Fruit fly (Drosophila melanogaster): ENCODE data around the gene Wdr81.
A peak's percentile ranks its signal among the peaks of the same experiment; 100 is the strongest.

The Wdr81 gene

dm6 chr2L:12028102-12028501, 7.3 kb upstream of the Wdr81 start (continued):
- no peak for TF ChIP-seq croc (GFP tag; conservative IDR thresholded peaks at IDR 0.05)
- TF ChIP-seq CG11247 (GFP tag; IDR thresholded peaks at IDR 0.05): no peak
- TF ChIP-seq vfl (GFP tag; optimal IDR thresholded peaks at IDR 0.05): no peak
- TF ChIP-seq CG3065 (GFP tag; optimal IDR thresholded peaks at IDR 0.05): no peak
- TF ChIP-seq Doc3 (GFP tag; IDR thresholded peaks at IDR 0.05; ENCODE audit: partially characterized antibody): no peak
- peak; percentile 50 for TF ChIP-seq sd (tag; optimal IDR thresholded peaks at IDR 0.05)
- TF ChIP-seq CG9437 (GFP tag; optimal IDR thresholded peaks at IDR 0.05): no peak
- TF ChIP-seq ken (GFP tag; IDR thresholded peaks at IDR 0.05): no peak
- peak; percentile 24 for TF ChIP-seq sens (GFP tag)
- TF ChIP-seq slp2 (GFP tag; optimal IDR thresholded peaks at IDR 0.05): no peak
- TF ChIP-seq CG6813 (GFP tag; optimal IDR thresholded peaks at IDR 0.05): no peak
- no peak for TF ChIP-seq Neu2 (GFP tag; optimal IDR thresholded peaks at IDR 0.05; ENCODE audit: borderline replicate concordance)
- TF ChIP-seq CG17912 (GFP tag; optimal IDR thresholded peaks at IDR 0.05): no peak
- TF ChIP-seq tio (GFP tag; optimal IDR thresholded peaks at IDR 0.05): no peak
- TF ChIP-seq crol (GFP tag; IDR thresholded peaks at IDR 0.05): no peak
- TF ChIP-seq schlank (tag; optimal IDR thresholded peaks at IDR 0.05): no peak
- TF ChIP-seq CG11456 (GFP tag; IDR thresholded peaks at IDR 0.05): 0 out of 3 replicates have a peak, but pooled peaks have one; percentile 21
- no peak for TF ChIP-seq vvl (GFP tag; IDR thresholded peaks at IDR 0.05)
- TF ChIP-seq jigr1 (GFP tag; IDR thresholded peaks at IDR 0.05): no peak
- TF ChIP-seq Hr51 (GFP tag; optimal IDR thresholded peaks at IDR 0.05): no peak
- no peak for TF ChIP-seq CG2712 (tag; optimal IDR thresholded peaks at IDR 0.05)
- no peak for TF ChIP-seq CG32532 (GFP tag; IDR thresholded peaks at IDR 0.05)
- TF ChIP-seq pnt (GFP tag; optimal IDR thresholded peaks at IDR 0.05): no peak
- TF ChIP-seq mirr (GFP tag; optimal IDR thresholded peaks at IDR 0.05): no peak
- TF ChIP-seq CG14667 (GFP tag; IDR thresholded peaks at IDR 0.05): no peak
- no peak for TF ChIP-seq ham (GFP tag; IDR thresholded peaks at IDR 0.05)
- no peak for TF ChIP-seq CG7745 (tag; optimal IDR thresholded peaks at IDR 0.05)
- TF ChIP-seq CG6765 (GFP tag; optimal IDR thresholded peaks at IDR 0.05): no peak
- no peak for TF ChIP-seq tgo (GFP tag; IDR thresholded peaks at IDR 0.05)
- TF ChIP-seq CHES-1-like (GFP tag; optimal IDR thresholded peaks at IDR 0.05): no peak
- TF ChIP-seq D19B (GFP tag; optimal IDR thresholded peaks at IDR 0.05): peak; percentile 46

dm6 chr2L:12027435-12027834, 6.7 kb upstream of the Wdr81 start, which contains the start of gene dmGlut:
TSS of gene dmGlut (plus strand) at chr2L:12027438.
- TF ChIP-seq CG11723 (GFP tag; optimal IDR thresholded peaks at IDR 0.05): no peak
- TF ChIP-seq ci (GFP tag; IDR thresholded peaks at IDR 0.05): no peak
- TF ChIP-seq Ets65A (GFP tag): peak; percentile 64
- TF ChIP-seq Jarid2 (GFP tag; optimal IDR thresholded peaks at IDR 0.05): peak; percentile 23
- 0 out of 2 replicates have a peak, but pooled peaks have one; percentile 5 for TF ChIP-seq ara (GFP tag; IDR thresholded peaks at IDR 0.05)
- peak; percentile 42 for TF ChIP-seq Med (GFP tag)
- 0 out of 3 replicates have a peak, but pooled peaks have one; percentile 19 for TF ChIP-seq Optix (GFP tag; IDR thresholded peaks at IDR 0.05)
